Worm (Caenorhabditis elegans) whole organism, mixed stage, embryonic: Measurements from ENCODE around the gene sup-26.
A peak's percentile ranks its signal among the peaks of the same experiment; 100 is the strongest.

ENCODE experiments used
- M03D4.4 ChIP-seq: sonication (generic microtip); optimal IDR thresholded peaks from 2 replicates; lab custom pipeline; 2017; ENCODE audit warnings: mild to moderate bottlenecking, missing genetic modification characterization, missing compliant biosample characterization
- bed-3 ChIP-seq: fragments of 200-800 bp; sonication (Bioruptor generic); optimal IDR thresholded peaks from 3 replicates; lab custom pipeline; 2018; ENCODE audit warnings: mild to moderate bottlenecking, missing genetic modification characterization, moderate library complexity, missing compliant biosample characterization
- blmp-1 ChIP-seq: fragments of 150-350 bp; optimal IDR thresholded peaks from 2 replicates; lab custom pipeline; 2014; ENCODE audit warnings: missing biosample characterization, missing genetic modification characterization
- ceh-39 ChIP-seq: fragments of 150-350 bp; optimal IDR thresholded peaks from 2 replicates; lab custom pipeline; 2014; ENCODE audit warnings: missing biosample characterization, missing genetic modification characterization
- ceh-43 ChIP-seq: fragments of 200-800 bp; sonication (Bioruptor generic); optimal IDR thresholded peaks from 2 replicates; lab custom pipeline; 2018; ENCODE audit warnings: mild to moderate bottlenecking, missing genetic modification characterization, moderate library complexity, missing compliant biosample characterization
- ceh-83 ChIP-seq: fragments of 200-800 bp; sonication (Bioruptor generic); optimal IDR thresholded peaks from 2 replicates; lab custom pipeline; 2018; ENCODE audit warnings: mild to moderate bottlenecking, missing genetic modification characterization, missing compliant biosample characterization
- ces-1 ChIP-seq: fragments of 150-350 bp; optimal IDR thresholded peaks from 2 replicates; lab custom pipeline; 2014; ENCODE audit warnings: missing biosample characterization, missing genetic modification reagents, missing genetic modification characterization
- cnd-1 ChIP-seq: fragments of 200-800 bp; sonication (Bioruptor generic); optimal IDR thresholded peaks from 2 replicates; lab custom pipeline; 2018; ENCODE audit warnings: mild to moderate bottlenecking, missing genetic modification characterization, missing compliant biosample characterization
- drap-1 ChIP-seq: fragments of 200-800 bp; sonication (Bioruptor generic); optimal IDR thresholded peaks from 3 replicates; lab custom pipeline; 2018; ENCODE audit warnings: mild to moderate bottlenecking, missing genetic modification characterization, missing compliant biosample characterization
- elt-1 ChIP-seq: sonication (generic microtip); optimal IDR thresholded peaks from 2 replicates; lab custom pipeline; 2017; ENCODE audit warnings: missing genetic modification characterization, mild to moderate bottlenecking, missing compliant biosample characterization, antibody characterized with exemption, moderate library complexity, borderline replicate concordance; ENCODE audit not compliant: insufficient read depth
- elt-3 ChIP-seq: fragments of 150-350 bp; optimal IDR thresholded peaks from 2 replicates; lab custom pipeline; 2014; ENCODE audit warnings: missing biosample characterization, missing genetic modification characterization
- flh-1 ChIP-seq: fragments of 200-800 bp; sonication (Bioruptor generic); optimal IDR thresholded peaks from 2 replicates; lab custom pipeline; 2018; ENCODE audit warnings: mild to moderate bottlenecking, missing genetic modification characterization, moderate library complexity, missing compliant biosample characterization
- ham-2 ChIP-seq: fragments of 200-800 bp; sonication (Bioruptor generic); optimal IDR thresholded peaks from 2 replicates; lab custom pipeline; 2018; ENCODE audit warnings: mild to moderate bottlenecking, missing genetic modification characterization, missing compliant biosample characterization
- hlh-1 ChIP-seq: fragments of 150-350 bp; optimal IDR thresholded peaks from 2 replicates; lab custom pipeline; 2014; ENCODE audit warnings: missing biosample characterization, missing genetic modification reagents, missing genetic modification characterization
- lin-13 ChIP-seq: fragments of 150-350 bp; optimal IDR thresholded peaks from 2 replicates; lab custom pipeline; 2014; ENCODE audit warnings: missing biosample characterization, missing genetic modification characterization
- lin-32 ChIP-seq: fragments of 200-800 bp; sonication (Bioruptor generic); optimal IDR thresholded peaks from 2 replicates; lab custom pipeline; 2018; ENCODE audit warnings: mild to moderate bottlenecking, missing genetic modification characterization, missing compliant biosample characterization
- lsy-2 ChIP-seq: fragments of 150-350 bp; optimal IDR thresholded peaks from 2 replicates; lab custom pipeline; 2014; ENCODE audit warnings: missing biosample characterization, missing genetic modification characterization
- mab-5 ChIP-seq: fragments of 150-350 bp; optimal IDR thresholded peaks from 2 replicates; lab custom pipeline; 2014; ENCODE audit warnings: missing biosample characterization, missing genetic modification characterization
- mep-1 ChIP-seq: fragments of 150-350 bp; optimal IDR thresholded peaks from 2 replicates; lab custom pipeline; 2017; ENCODE audit warnings: missing biosample characterization, missing genetic modification reagents, missing genetic modification characterization, inconsistent platforms
- mls-2 ChIP-seq: sonication (generic microtip); optimal IDR thresholded peaks from 2 replicates; lab custom pipeline; 2016; ENCODE audit warnings: mild to moderate bottlenecking, missing genetic modification characterization, moderate library complexity, missing compliant biosample characterization
- nhr-12 ChIP-seq: fragments of 150-350 bp; optimal IDR thresholded peaks from 2 replicates; lab custom pipeline; 2014; ENCODE audit warnings: missing biosample characterization, missing genetic modification characterization
- nhr-2 ChIP-seq: fragments of 150-350 bp; optimal IDR thresholded peaks from 2 replicates; lab custom pipeline; 2014; ENCODE audit warnings: missing biosample characterization, missing genetic modification characterization
- nhr-237 ChIP-seq: fragments of 150-350 bp; optimal IDR thresholded peaks from 2 replicates; lab custom pipeline; 2014; ENCODE audit warnings: missing biosample characterization, missing genetic modification characterization
- nhr-28 ChIP-seq: fragments of 150-350 bp; optimal IDR thresholded peaks from 2 replicates; lab custom pipeline; 2014; ENCODE audit warnings: missing biosample characterization, missing genetic modification characterization
- nhr-76 ChIP-seq: sonication (generic microtip); optimal IDR thresholded peaks from 2 replicates; lab custom pipeline; 2017; ENCODE audit warnings: missing biosample characterization, missing genetic modification characterization
- pha-4 ChIP-seq: fragments of 150-350 bp; optimal IDR thresholded peaks from 2 replicates; lab custom pipeline; 2018; ENCODE audit warnings: missing biosample characterization, missing genetic modification reagents, missing genetic modification characterization
- sem-2 ChIP-seq: fragments of 200-800 bp; sonication (Bioruptor generic); optimal IDR thresholded peaks from 2 replicates; lab custom pipeline; 2018; ENCODE audit warnings: mild to moderate bottlenecking, missing genetic modification characterization, missing compliant biosample characterization
- snpc-4 ChIP-seq: fragments of 150-350 bp; optimal IDR thresholded peaks from 2 replicates; lab custom pipeline; 2014; ENCODE audit warnings: missing biosample characterization, missing genetic modification characterization
- sptf-1 ChIP-seq: sonication (generic microtip); optimal IDR thresholded peaks from 2 replicates; lab custom pipeline; 2017; ENCODE audit warnings: mild to moderate bottlenecking, missing genetic modification characterization, moderate library complexity, missing compliant biosample characterization
- tbx-8 ChIP-seq: fragments of 200-800 bp; sonication (Bioruptor generic); optimal IDR thresholded peaks from 2 replicates; lab custom pipeline; 2018; ENCODE audit warnings: mild to moderate bottlenecking, missing genetic modification characterization, moderate library complexity, missing compliant biosample characterization
- unc-120 ChIP-seq: sonication (generic microtip); optimal IDR thresholded peaks from 2 replicates; lab custom pipeline; 2017; ENCODE audit warnings: missing genetic modification characterization, missing compliant biosample characterization; ENCODE audit not compliant: poor library complexity, severe bottlenecking
- unc-39 ChIP-seq: fragments of 150-350 bp; optimal IDR thresholded peaks from 2 replicates; lab custom pipeline; 2014; ENCODE audit warnings: missing biosample characterization, missing genetic modification characterization
- unc-62 ChIP-seq: fragments of 150-350 bp; optimal IDR thresholded peaks from 2 replicates; lab custom pipeline; 2014; ENCODE audit warnings: missing biosample characterization, missing genetic modification reagents, missing genetic modification characterization
- zip-8 ChIP-seq: fragments of 150-350 bp; optimal IDR thresholded peaks from 2 replicates; lab custom pipeline; 2014; ENCODE audit warnings: missing biosample characterization, missing genetic modification characterization
- ztf-11 ChIP-seq: fragments of 150-350 bp; optimal IDR thresholded peaks from 2 replicates; lab custom pipeline; 2014; ENCODE audit warnings: missing biosample characterization, missing genetic modification characterization

The sup-26 gene

ce11 chrIII:4287379-4287778 lies 7.4 kb upstream of the sup-26 start, which contains the start of gene R10E4.3:
Gene R10E4.3, minus strand, starts transcription at chrIII:4287479.
- TF ChIP-seq nhr-28 (no peak), nhr-237 (tag; lab: Kevin White, UChicago) (no peak), zip-8 (tag; lab: Kevin White, UChicago) (no peak), blmp-1 (no peak), ceh-43 (GFP tag; lab: Kevin White, UChicago) (no peak), mab-5 (tag; lab: Kevin White, UChicago) (no peak), unc-120 (tag; lab: Kevin White, UChicago) (no peak)

DNA sequence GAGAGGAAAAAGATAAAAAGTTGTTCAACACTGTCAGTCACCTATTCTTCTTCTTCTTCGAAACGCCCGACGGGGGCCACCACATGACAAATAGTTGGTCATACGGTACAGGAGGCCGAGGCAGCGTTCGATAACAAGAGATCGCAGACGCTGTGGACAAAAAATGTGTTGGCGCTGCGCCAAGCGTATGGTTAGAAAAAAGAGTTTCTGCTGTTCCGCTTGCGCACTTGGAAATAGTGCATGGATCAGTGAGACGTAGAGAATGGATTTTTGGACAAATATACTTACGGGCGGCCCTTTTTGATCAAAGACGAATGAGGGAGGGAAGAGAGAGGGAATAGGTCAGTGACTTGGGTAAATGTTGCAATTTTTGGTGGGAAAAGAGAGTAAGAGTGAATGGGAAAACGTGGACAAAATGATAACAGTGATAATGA lies 4.7 kb upstream of the sup-26 start:
- no peak for TF ChIP-seq unc-62 (GFP tag; lab: Kevin White, UChicago)
- no peak for TF ChIP-seq drap-1 (GFP tag; lab: Kevin White, UChicago)
- TF ChIP-seq nhr-28: no peak
- no peak for TF ChIP-seq pha-4 (tag; lab: Kevin White, UChicago)
- no peak for TF ChIP-seq M03D4.4 (tag; lab: Kevin White, UChicago)
- TF ChIP-seq nhr-12 (tag; lab: Kevin White, UChicago): no peak
- no peak for TF ChIP-seq snpc-4
- peak; percentile 8 for TF ChIP-seq cnd-1
- no peak for TF ChIP-seq sptf-1 (tag; lab: Kevin White, UChicago)

DNA sequence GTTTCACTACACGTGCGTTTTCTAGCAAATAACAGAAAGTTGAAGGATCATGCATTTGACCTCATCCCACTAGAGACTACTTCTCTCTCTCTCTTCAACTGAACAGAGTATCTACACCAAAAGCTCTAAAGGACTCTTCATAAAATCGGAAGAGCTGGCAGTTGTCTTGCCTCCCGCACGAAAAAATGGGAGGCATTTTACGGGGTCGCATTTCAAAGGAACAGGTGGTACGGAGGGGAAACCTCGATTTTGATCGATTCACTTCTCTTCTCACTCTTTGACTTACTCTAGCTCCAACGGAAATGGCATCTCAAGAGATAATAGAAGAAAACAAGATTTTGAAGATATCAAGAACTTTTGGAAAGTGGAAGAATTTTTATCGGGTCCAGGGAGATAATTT lies 3.2 kb upstream of the sup-26 start:
- TF ChIP-seq blmp-1 (no peak), lin-32 (GFP tag; lab: Kevin White, UChicago) (no peak), ztf-11 (no peak), unc-120 (tag; lab: Kevin White, UChicago) (peak; percentile 81), ces-1 (GFP tag; lab: Kevin White, UChicago) (peak; percentile 10), mls-2 (tag; lab: Kevin White, UChicago) (no peak), hlh-1 (peak; percentile 99), flh-1 (GFP tag; lab: Kevin White, UChicago) (no peak), ceh-83 (GFP tag; lab: Kevin White, UChicago) (no peak), zip-8 (tag; lab: Kevin White, UChicago) (no peak), sem-2 (GFP tag; lab: Kevin White, UChicago) (no peak), lin-13 (tag; lab: Kevin White, UChicago) (no peak), elt-3 (tag; lab: Kevin White, UChicago) (no peak), unc-62 (GFP tag; lab: Kevin White, UChicago) (peak; percentile 73), ceh-43 (GFP tag; lab: Kevin White, UChicago) (no peak)

- peak; percentile 94 for TF ChIP-seq mep-1 (tag; lab: Kevin White, UChicago)
- TF ChIP-seq lsy-2: peak; percentile 68
- peak; percentile 65 for TF ChIP-seq nhr-2 (tag; lab: Kevin White, UChicago)
- peak; percentile 84 for TF ChIP-seq drap-1 (GFP tag; lab: Kevin White, UChicago)
- no peak for TF ChIP-seq ceh-83 (GFP tag; lab: Kevin White, UChicago)
- TF ChIP-seq nhr-28: no peak
- peak; percentile 92 for TF ChIP-seq pha-4 (tag; lab: Kevin White, UChicago)
- no peak for TF ChIP-seq mab-5 (tag; lab: Kevin White, UChicago)
- TF ChIP-seq nhr-237 (tag; lab: Kevin White, UChicago): peak; percentile 79
- TF ChIP-seq nhr-76 (tag; lab: Kevin White, UChicago): no peak
- peak; percentile 48 for TF ChIP-seq elt-1 (tag; lab: Kevin White, UChicago)
- TF ChIP-seq ces-1 (GFP tag; lab: Kevin White, UChicago): peak; percentile 91
- TF ChIP-seq bed-3 (GFP tag; lab: Kevin White, UChicago): no peak
- no peak for TF ChIP-seq zip-8 (tag; lab: Kevin White, UChicago)
- peak; percentile 93 for TF ChIP-seq mls-2 (tag; lab: Kevin White, UChicago)
- peak; percentile 99 for TF ChIP-seq unc-62 (GFP tag; lab: Kevin White, UChicago)
- TF ChIP-seq M03D4.4 (tag; lab: Kevin White, UChicago): peak; percentile 81
- TF ChIP-seq ceh-43 (GFP tag; lab: Kevin White, UChicago): peak; percentile 69
- TF ChIP-seq snpc-4: no peak
- no peak for TF ChIP-seq elt-3 (tag; lab: Kevin White, UChicago)
- peak; percentile 93 for TF ChIP-seq ceh-39
- peak; percentile 60 for TF ChIP-seq unc-39 (tag; lab: Kevin White, UChicago)
- peak; percentile 74 for TF ChIP-seq sptf-1 (tag; lab: Kevin White, UChicago)
- peak; percentile 81 for TF ChIP-seq ztf-11
- TF ChIP-seq cnd-1: peak; percentile 80
- TF ChIP-seq flh-1 (GFP tag; lab: Kevin White, UChicago): peak; percentile 40
- TF ChIP-seq hlh-1: peak; percentile 73
- no peak for TF ChIP-seq blmp-1
- peak; percentile 98 for TF ChIP-seq ham-2 (GFP tag; lab: Kevin White, UChicago)
- no peak for TF ChIP-seq sem-2 (GFP tag; lab: Kevin White, UChicago)
- TF ChIP-seq tbx-8: peak; percentile 61
- TF ChIP-seq lin-32 (GFP tag; lab: Kevin White, UChicago): no peak
- peak; percentile 86 for TF ChIP-seq nhr-12 (tag; lab: Kevin White, UChicago)
- TF ChIP-seq unc-120 (tag; lab: Kevin White, UChicago): peak; percentile 97
- peak; percentile 64 for TF ChIP-seq lin-13 (tag; lab: Kevin White, UChicago)
Observed at ce11 chrIII:4281955-4282618, 2.1 kb upstream of the sup-26 start.
